Fruit fly (Drosophila melanogaster) whole organism, embryonic: ENCODE results near the gene CG8300.

ENCODE experiments used
- Abd-B ChIP-seq: fragments of 200-800 bp; sonication (Bioruptor generic); optimal IDR thresholded peaks from 2 replicates; lab custom pipeline; 2018; ENCODE audit warnings: missing biosample characterization, mild to moderate bottlenecking, missing genetic modification characterization, moderate library complexity
- Atf-2 ChIP-seq: fragments of 200-800 bp; sonication (Bioruptor generic); optimal IDR thresholded peaks from 2 replicates; lab custom pipeline; 2016; ENCODE audit warnings: missing biosample characterization, missing genetic modification characterization
- Bdp1 ChIP-seq: fragments of 200-800 bp; sonication (Bioruptor generic); optimal IDR thresholded peaks from 3 replicates; lab custom pipeline; 2016; ENCODE audit warnings: missing biosample characterization, missing genetic modification characterization
- Bteb2 ChIP-seq: fragments of 200-800 bp; sonication (Bioruptor generic); optimal IDR thresholded peaks from 2 replicates; lab custom pipeline; 2016; ENCODE audit warnings: missing biosample characterization, missing genetic modification characterization
- CG10274 ChIP-seq: fragments of 200-800 bp; sonication (Bioruptor generic); optimal IDR thresholded peaks from 3 replicates; lab custom pipeline; 2017; ENCODE audit warnings: missing biosample characterization, mild to moderate bottlenecking, missing genetic modification characterization
- CG10979 ChIP-seq: fragments of 200-800 bp; sonication (Bioruptor generic); optimal IDR thresholded peaks from 2 replicates; lab custom pipeline; 2018; ENCODE audit warnings: missing biosample characterization, mild to moderate bottlenecking, missing genetic modification characterization, moderate library complexity
- CG12219 ChIP-seq: fragments of 200-800 bp; sonication (Bioruptor generic); optimal IDR thresholded peaks from 3 replicates; lab custom pipeline; 2018; ENCODE audit warnings: missing biosample characterization, mild to moderate bottlenecking, missing genetic modification characterization
- CG13123 ChIP-seq: fragments of 200-800 bp; sonication (Bioruptor generic); optimal IDR thresholded peaks from 2 replicates; lab custom pipeline; 2016; ENCODE audit warnings: missing biosample characterization, missing genetic modification characterization
- CG13624 ChIP-seq: fragments of 200-800 bp; sonication (Bioruptor generic); optimal IDR thresholded peaks from 2 replicates; lab custom pipeline; 2016; ENCODE audit warnings: missing biosample characterization, missing genetic modification characterization
- CG15073 ChIP-seq: fragments of 200-800 bp; sonication (Bioruptor generic); optimal IDR thresholded peaks from 2 replicates; lab custom pipeline; 2016; ENCODE audit warnings: missing biosample characterization, missing genetic modification characterization
- CG15601 ChIP-seq: fragments of 200-800 bp; sonication (Bioruptor generic); optimal IDR thresholded peaks from 3 replicates; lab custom pipeline; 2019; ENCODE audit warnings: missing biosample characterization, mild to moderate bottlenecking, missing genetic modification characterization, moderate library complexity
- CG15696 ChIP-seq: fragments of 200-800 bp; sonication (Bioruptor generic); optimal IDR thresholded peaks from 2 replicates; lab custom pipeline; 2019; ENCODE audit warnings: missing biosample characterization, mild to moderate bottlenecking, missing genetic modification characterization, moderate library complexity
- CG1603 ChIP-seq: fragments of 200-800 bp; sonication (Bioruptor generic); optimal IDR thresholded peaks from 2 replicates; lab custom pipeline; 2019; ENCODE audit warnings: missing biosample characterization, mild to moderate bottlenecking, missing genetic modification characterization, moderate library complexity
- CG1647 ChIP-seq: fragments of 200-800 bp; sonication (Bioruptor generic); optimal IDR thresholded peaks from 3 replicates; lab custom pipeline; 2016; ENCODE audit warnings: missing biosample characterization, missing genetic modification characterization
- CG16779 ChIP-seq: fragments of 200-800 bp; sonication (Bioruptor generic); IDR thresholded peaks from 2 replicates; pipeline ENCODE4 v1.3.6; 2022; ENCODE audit warnings: missing biosample characterization, missing genetic modification characterization
- CG17385 ChIP-seq: fragments of 200-800 bp; sonication (Bioruptor generic); optimal IDR thresholded peaks from 3 replicates; lab custom pipeline; 2018; ENCODE audit warnings: missing biosample characterization, mild to moderate bottlenecking, missing genetic modification characterization
- CG17568 ChIP-seq: fragments of 200-800 bp; sonication (Bioruptor generic); optimal IDR thresholded peaks from 2 replicates; lab custom pipeline; 2018; ENCODE audit warnings: missing biosample characterization, mild to moderate bottlenecking, missing genetic modification characterization, moderate library complexity
- CG17912 ChIP-seq: fragments of 200-800 bp; sonication (Bioruptor generic); optimal IDR thresholded peaks from 2 replicates; lab custom pipeline; 2018; ENCODE audit warnings: missing biosample characterization, mild to moderate bottlenecking, missing genetic modification characterization
- CG1792 ChIP-seq: fragments of 200-800 bp; sonication (Bioruptor generic); optimal IDR thresholded peaks from 2 replicates; lab custom pipeline; 2016; ENCODE audit warnings: missing biosample characterization, missing genetic modification characterization
- CG18599 ChIP-seq: fragments of 200-800 bp; sonication (Bioruptor generic); optimal IDR thresholded peaks from 3 replicates; lab custom pipeline; 2017; ENCODE audit warnings: missing biosample characterization, missing genetic modification characterization, mild to moderate bottlenecking, moderate library complexity, missing genetic modification reagents
- CG18619 ChIP-seq: fragments of 200-800 bp; sonication (Bioruptor generic); optimal IDR thresholded peaks from 3 replicates; lab custom pipeline; 2017; ENCODE audit warnings: missing biosample characterization, mild to moderate bottlenecking, missing genetic modification characterization
- CG2889 ChIP-seq: fragments of 200-800 bp; sonication (Bioruptor generic); IDR thresholded peaks from 3 replicates; pipeline ENCODE4 v1.3.6; 2022; ENCODE audit warnings: missing biosample characterization, missing genetic modification characterization
- CG30431 ChIP-seq: fragments of 200-800 bp; sonication (Bioruptor generic); optimal IDR thresholded peaks from 2 replicates; lab custom pipeline; 2017; ENCODE audit warnings: missing biosample characterization, missing genetic modification characterization
- CG31224 ChIP-seq: fragments of 200-800 bp; sonication (Bioruptor generic); IDR thresholded peaks from 2 replicates; pipeline ENCODE4 v1.3.6; 2022; ENCODE audit warnings: missing biosample characterization, missing genetic modification characterization
- CG33557 ChIP-seq: fragments of 200-800 bp; sonication (Bioruptor generic); optimal IDR thresholded peaks from 2 replicates; lab custom pipeline; 2019; ENCODE audit warnings: missing biosample characterization, mild to moderate bottlenecking, missing genetic modification characterization, moderate library complexity
- CG6765 ChIP-seq: fragments of 200-800 bp; sonication (Bioruptor generic); optimal IDR thresholded peaks from 3 replicates; lab custom pipeline; 2017; ENCODE audit warnings: missing biosample characterization, mild to moderate bottlenecking, missing genetic modification characterization
- CG8281 ChIP-seq: fragments of 200-800 bp; sonication (Bioruptor generic); optimal IDR thresholded peaks from 2 replicates; lab custom pipeline; 2018; ENCODE audit warnings: missing biosample characterization, mild to moderate bottlenecking, missing genetic modification characterization, moderate library complexity
- CG8290 ChIP-seq, 3 experiments: fragments of 200-800 bp; sonication (Bioruptor generic); optimal IDR thresholded peaks; 2 replicates each; lab custom pipeline; 2016 to 2019; ENCODE audit warnings: missing biosample characterization in 3 of 3, missing genetic modification characterization in 3 of 3, mild to moderate bottlenecking in 2 of 3, moderate library complexity in 1 of 3
- CG9876 ChIP-seq: fragments of 200-800 bp; sonication (Bioruptor generic); optimal IDR thresholded peaks from 2 replicates; lab custom pipeline; 2016; ENCODE audit warnings: missing biosample characterization, missing genetic modification characterization
- D19A ChIP-seq: fragments of 200-800 bp; optimal IDR thresholded peaks from 3 replicates; lab custom pipeline; 2019; ENCODE audit warnings: missing biosample characterization, mild to moderate bottlenecking, missing genetic modification characterization, moderate library complexity
- Dek ChIP-seq: fragments of 200-800 bp; sonication (Bioruptor generic); optimal IDR thresholded peaks from 3 replicates; lab custom pipeline; 2019; ENCODE audit warnings: missing biosample characterization, mild to moderate bottlenecking, missing genetic modification characterization, moderate library complexity
- Doc2 ChIP-seq: fragments of 200-800 bp; sonication (Bioruptor generic); IDR thresholded peaks from 2 replicates; pipeline ENCODE4 v1.3.6; 2022; ENCODE audit warnings: missing biosample characterization, missing genetic modification characterization
- Hr3 ChIP-seq: fragments of 200-800 bp; sonication (Bioruptor generic); optimal IDR thresholded peaks from 3 replicates; lab custom pipeline; 2016; ENCODE audit warnings: missing biosample characterization, missing genetic modification characterization
- Lim3 ChIP-seq: fragments of 200-800 bp; sonication (Bioruptor generic); IDR thresholded peaks from 2 replicates; pipeline ENCODE4 v1.3.6; 2022; ENCODE audit warnings: missing biosample characterization, missing genetic modification characterization
- Nf-YB ChIP-seq: fragments of 200-800 bp; sonication (Bioruptor generic); optimal IDR thresholded peaks from 3 replicates; lab custom pipeline; 2019; ENCODE audit warnings: missing biosample characterization, mild to moderate bottlenecking, missing genetic modification characterization, moderate library complexity
- Pdp1 ChIP-seq, 2 experiments: fragments of 200-800 bp; sonication (Bioruptor generic); optimal IDR thresholded peaks; 3 replicates each; lab custom pipeline; 2016; ENCODE audit warnings: missing biosample characterization in 2 of 2, missing genetic modification characterization in 2 of 2, mild to moderate bottlenecking in 1 of 2, moderate library complexity in 1 of 2
- Sry-β ChIP-seq: fragments of 200-800 bp; sonication (Bioruptor generic); optimal IDR thresholded peaks from 2 replicates; lab custom pipeline; 2018; ENCODE audit warnings: missing biosample characterization, mild to moderate bottlenecking, missing genetic modification characterization, moderate library complexity
- Sry-δ ChIP-seq: fragments of 200-800 bp; sonication (Bioruptor generic); optimal IDR thresholded peaks from 2 replicates; lab custom pipeline; 2016; ENCODE audit warnings: missing biosample characterization, missing genetic modification characterization
- abd-A ChIP-seq: fragments of 200-800 bp; sonication (Bioruptor generic); optimal IDR thresholded peaks from 3 replicates; lab custom pipeline; 2019; ENCODE audit warnings: missing biosample characterization, mild to moderate bottlenecking, missing genetic modification characterization, moderate library complexity
- ap ChIP-seq: fragments of 200-800 bp; sonication (Bioruptor generic); IDR thresholded peaks from 2 replicates; pipeline ENCODE4 v1.3.6; 2022; ENCODE audit warnings: missing biosample characterization, missing genetic modification characterization
- cas ChIP-seq: fragments of 200-800 bp; sonication (Bioruptor generic); IDR thresholded peaks from 2 replicates; pipeline ENCODE4 v1.3.6; 2022; ENCODE audit warnings: missing biosample characterization, missing genetic modification characterization
- chm ChIP-seq: fragments of 200-800 bp; sonication (Bioruptor generic); IDR thresholded peaks from 2 replicates; pipeline ENCODE4 v1.3.6; 2022; ENCODE audit warnings: missing biosample characterization, missing genetic modification characterization
- mam ChIP-seq: fragments of 200-800 bp; sonication (Bioruptor generic); optimal IDR thresholded peaks from 3 replicates; lab custom pipeline; 2016; ENCODE audit warnings: missing biosample characterization, missing genetic modification characterization
- nmo ChIP-seq: fragments of 200-800 bp; sonication (Bioruptor generic); optimal IDR thresholded peaks from 2 replicates; lab custom pipeline; 2018; ENCODE audit warnings: missing biosample characterization, mild to moderate bottlenecking, missing genetic modification characterization, moderate library complexity
- ranshi ChIP-seq: fragments of 200-800 bp; sonication (Bioruptor generic); IDR thresholded peaks from 2 replicates; pipeline ENCODE4 v1.3.6; 2022; ENCODE audit warnings: missing biosample characterization, missing genetic modification characterization
- run ChIP-seq: fragments of 200-800 bp; sonication (Bioruptor generic); optimal IDR thresholded peaks from 3 replicates; lab custom pipeline; 2018; ENCODE audit warnings: missing biosample characterization, mild to moderate bottlenecking, missing genetic modification characterization
- scrt ChIP-seq: fragments of 200-800 bp; sonication (Bioruptor generic); optimal IDR thresholded peaks from 2 replicates; lab custom pipeline; 2018; ENCODE audit warnings: missing biosample characterization, mild to moderate bottlenecking, missing genetic modification characterization, moderate library complexity
- sens ChIP-seq: fragments of 200-800 bp; sonication (Bioruptor generic); peaks from one replicate; lab custom pipeline; 2016; ENCODE audit warnings: missing biosample characterization, missing genetic modification characterization
- sens-2 ChIP-seq: fragments of 200-800 bp; sonication (Bioruptor generic); IDR thresholded peaks from 2 replicates; pipeline ENCODE4 v1.3.6; 2022; ENCODE audit warnings: missing biosample characterization, missing genetic modification characterization
- usp ChIP-seq: fragments of >200 bp; optimal IDR thresholded peaks from 2 replicates; lab custom pipeline; 2017; ENCODE audit warnings: missing biosample characterization, missing genetic modification characterization
- vvl ChIP-seq: fragments of 200-800 bp; sonication (Bioruptor generic); IDR thresholded peaks from 2 replicates; pipeline ENCODE4 v1.3.6; 2022; ENCODE audit warnings: missing biosample characterization, missing genetic modification characterization
- zf30C ChIP-seq: fragments of 200-800 bp; sonication (Bioruptor generic); optimal IDR thresholded peaks from 3 replicates; lab custom pipeline; 2018; ENCODE audit warnings: missing biosample characterization, mild to moderate bottlenecking, missing genetic modification characterization

CG8300 gene

DNA sequence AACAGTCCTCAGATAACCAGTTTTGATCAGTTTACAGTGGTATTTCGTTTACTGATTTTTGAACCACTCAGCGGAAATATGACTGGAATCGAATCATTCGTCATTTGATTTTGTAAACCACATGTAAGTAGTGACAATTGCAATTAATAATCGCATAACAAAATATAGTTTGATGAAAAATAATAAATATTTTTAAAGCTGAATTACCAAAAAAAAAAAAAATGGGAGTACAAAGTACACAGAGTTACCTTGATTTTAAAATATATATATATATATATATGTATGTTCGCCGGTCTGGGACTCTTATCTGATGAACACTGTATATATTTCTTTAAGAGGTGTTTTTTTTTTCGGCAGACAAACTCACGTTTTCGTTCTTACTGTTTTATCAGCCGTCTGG is 37.4 kb upstream of the CG8300 start (continued):
- TF ChIP-seq scrt (GFP tag; lab: Kevin White, UChicago) (no peak), CG1792 (GFP tag; lab: Kevin White, UChicago) (no peak), zf30C (GFP tag; lab: Kevin White, UChicago) (no peak), Nf-YB (no peak), CG17385 (GFP tag; lab: Kevin White, UChicago) (no peak), cas (GFP tag; lab: Robert Waterston, UW) (no peak), Pdp1 (GFP tag; optimal IDR thresholded peaks at IDR 0.05; lab: Kevin White, UChicago) (no peak), Sry-δ (no peak), Abd-B (GFP tag; lab: Kevin White, UChicago) (no peak), Hr3 (GFP tag; lab: Kevin White, UChicago) (no peak), CG10979 (tag; lab: Kevin White, UChicago) (no peak), nmo (peak; percentile 29), Sry-β (GFP tag; lab: Kevin White, UChicago) (no peak), CG18619 (GFP tag; lab: Kevin White, UChicago) (peak; percentile 3), mam (GFP tag; lab: Kevin White, UChicago) (no peak), CG10274 (GFP tag; lab: Kevin White, UChicago) (no peak), CG2889 (no peak), CG13624 (GFP tag; lab: Kevin White, UChicago) (no peak), Bteb2 (GFP tag; lab: Kevin White, UChicago) (no peak), ranshi (no peak), run (no peak), abd-A (tag; lab: Kevin White, UChicago) (no peak), Atf-2 (GFP tag; lab: Kevin White, UChicago) (no peak), D19A (tag; lab: Kevin White, UChicago) (no peak), CG12219 (no peak), CG1603 (tag; lab: Kevin White, UChicago) (no peak), sens-2 (no peak), CG15601 (tag; lab: Kevin White, UChicago) (no peak), CG16779 (no peak), ap (no peak), CG15073 (GFP tag; lab: Kevin White, UChicago) (no peak), CG6765 (GFP tag; lab: Kevin White, UChicago) (peak; percentile 16), CG8290 (GFP tag; optimal IDR thresholded peaks at IDR 0.05; lab: Kevin White, UChicago) (no peak), CG8290 (tag; optimal IDR thresholded peaks at IDR 0.05; lab: Kevin White, UChicago) (no peak), Dek (tag; lab: Kevin White, UChicago) (no peak), CG33557 (GFP tag; lab: Kevin White, UChicago) (no peak), CG15696 (tag; lab: Kevin White, UChicago) (no peak), CG18599 (GFP tag; lab: Kevin White, UChicago) (peak; percentile 51), usp (no peak), CG17568 (no peak), Bdp1 (GFP tag; lab: Kevin White, UChicago) (no peak), Doc2 (GFP tag; lab: Robert Waterston, UW) (no peak), sens (GFP tag; lab: Kevin White, UChicago) (peak; percentile 30), CG30431 (GFP tag; lab: Kevin White, UChicago) (no peak), CG9876 (no peak), CG31224 (GFP tag; lab: Robert Waterston, UW) (no peak), CG8281 (tag; lab: Kevin White, UChicago) (no peak), CG1647 (GFP tag; lab: Kevin White, UChicago) (no peak), vvl (no peak), Lim3 (GFP tag; lab: Robert Waterston, UW) (no peak), CG17912 (GFP tag; lab: Kevin White, UChicago) (no peak), CG13123 (GFP tag; lab: Kevin White, UChicago) (no peak), chm (GFP tag; lab: Robert Waterston, UW) (no peak)
